Fruit fly (Drosophila melanogaster) S2 (cell line): Measurements from ENCODE around the gene path.
A peak's percentile ranks its signal among the peaks of the same experiment; 100 is the strongest.

ENCODE experiments used
- CG8478 ChIP-seq: fragments of >200 bp; optimal IDR thresholded peaks from 2 replicates; lab custom pipeline; 2018
- CTCF ChIP-seq, 2 experiments: fragments of >200 bp; optimal IDR thresholded peaks; 2 replicates each; lab custom pipeline; 2018

path gene

dm6 chr3L:9505007-9505712 lies at the start of gene path:
TSS of gene path (minus strand) at chr3L:9505328.
- no peak for TF ChIP-seq CG8478 (lab: Kevin White, UChicago)
- no peak for TF ChIP-seq CTCF (optimal IDR thresholded peaks at IDR 0.05; lab: Kevin White, UChicago)

dm6 chr3L:9552190-9552809 lies 47.2 kb upstream of the path start:
- no peak for TF ChIP-seq CTCF (optimal IDR thresholded peaks at IDR 0.05; lab: Kevin White, UChicago)
- no peak for TF ChIP-seq CG8478 (lab: Kevin White, UChicago)

dm6 chr3L:9550873-9551580 lies 45.9 kb upstream of the path start:
- TF ChIP-seq CG8478 (lab: Kevin White, UChicago) (no peak), CTCF (optimal IDR thresholded peaks at IDR 0.05; lab: Kevin White, UChicago) (no peak)

dm6 chr3L:9549690-9550303 lies 44.7 kb upstream of the path start:
- TF ChIP-seq CG8478 (lab: Kevin White, UChicago) (no peak), CTCF (optimal IDR thresholded peaks at IDR 0.05; lab: Kevin White, UChicago) (no peak)

dm6 chr3L:9548800-9549199 lies 43.7 kb upstream of the path start:
- TF ChIP-seq CTCF (optimal IDR thresholded peaks at IDR 0.05; lab: Kevin White, UChicago) (no peak), CG8478 (lab: Kevin White, UChicago) (no peak)

- no peak for TF ChIP-seq CTCF (optimal IDR thresholded peaks at IDR 0.05; lab: Kevin White, UChicago)
- no peak for TF ChIP-seq CG8478 (lab: Kevin White, UChicago)
These were observed 42.8 kb upstream of the path start for dm6 chr3L:9547910-9548309.

dm6 chr3L:9546875-9547324 lies 41.8 kb upstream of the path start, which contains the start of gene CG42673:
TSS of gene CG42673 (plus strand) at chr3L:9547220.
- no peak for TF ChIP-seq CG8478 (lab: Kevin White, UChicago)
- no peak for TF ChIP-seq CTCF (optimal IDR thresholded peaks at IDR 0.05; lab: Kevin White, UChicago)

dm6 chr3L:9543899-9544298 lies 38.8 kb upstream of the path start, which contains the start of gene Ir67a:
TSS of gene Ir67a (minus strand) at chr3L:9543999.
- TF ChIP-seq CG8478 (lab: Kevin White, UChicago) (no peak), CTCF (optimal IDR thresholded peaks at IDR 0.05; lab: Kevin White, UChicago) (no peak)

- TF ChIP-seq CG8478 (lab: Kevin White, UChicago) = no peak
- no peak for TF ChIP-seq CTCF (optimal IDR thresholded peaks at IDR 0.05; lab: Kevin White, UChicago)
These were observed 23.7 kb upstream of the path start, which contains the start of gene Or67a for dm6 chr3L:9528835-9529234. TSS of gene Or67a (plus strand) at chr3L:9529067.

dm6 chr3L:9525444-9525843 lies 20.3 kb upstream of the path start, which contains the start of gene CG33700:
TSS of gene CG33700 (minus strand) at chr3L:9525544.
- TF ChIP-seq CTCF (optimal IDR thresholded peaks at IDR 0.05; lab: Kevin White, UChicago) (no peak), CG8478 (lab: Kevin White, UChicago) (no peak)

dm6 chr3L:9513309-9513708 lies 8.2 kb upstream of the path start, which contains the start of gene CG33702:
TSS of gene CG33702 (minus strand) at chr3L:9513409.
- no peak for TF ChIP-seq CG8478 (lab: Kevin White, UChicago)
- TF ChIP-seq CTCF (optimal IDR thresholded peaks at IDR 0.05; lab: Kevin White, UChicago) = no peak

- TF ChIP-seq CG8478 (lab: Kevin White, UChicago) (no peak), CTCF (optimal IDR thresholded peaks at IDR 0.05; lab: Kevin White, UChicago) (no peak)
These were observed 7.4 kb upstream of the path start, which contains the start of gene CG33703 for dm6 chr3L:9512560-9512959. TSS of gene CG33703 (minus strand) at chr3L:9512660.

dm6 chr3L:9511287-9512256 lies 6.4 kb upstream of the path start, which contains the start of gene RpS9:
TSS of gene RpS9 (minus strand) at chr3L:9511531.
- TF ChIP-seq CG8478 (lab: Kevin White, UChicago) (no peak), CTCF (optimal IDR thresholded peaks at IDR 0.05; lab: Kevin White, UChicago) (peak; percentile 50 to 64)
